Worm (Caenorhabditis elegans): ENCODE data around the gene nhr-21.

DNA sequence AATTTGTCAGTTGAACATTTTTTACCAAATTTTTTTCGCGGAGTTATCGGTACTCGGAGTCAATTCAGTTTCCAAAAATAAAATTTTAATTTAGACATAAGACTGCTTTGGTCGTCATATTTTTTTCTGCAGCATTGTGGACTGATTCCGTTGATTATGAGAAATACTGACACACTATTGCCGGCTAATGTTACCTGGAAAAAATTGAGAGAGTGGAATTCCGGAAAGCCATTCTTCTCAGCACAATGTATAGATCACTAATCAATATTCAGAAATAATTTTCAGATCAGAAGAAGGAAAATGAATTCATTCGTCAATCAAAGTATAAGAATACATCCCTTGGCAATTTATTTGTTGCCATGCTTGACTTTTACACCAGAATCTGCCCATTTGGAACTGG lies 40.0 kb downstream of the nhr-21 start, which contains the start of gene C07D10.6:
- TF ChIP-seq mcd-1 (GFP tag; IDR thresholded peaks at IDR 0.05) (no peak), nhr-179 (tag; optimal IDR thresholded peaks at IDR 0.05) (no peak), ama-1 (optimal IDR thresholded peaks at IDR 0.05) (no peak), ama-1 (GFP tag; optimal IDR thresholded peaks at IDR 0.05) (no peak), him-1 (tag; optimal IDR thresholded peaks at IDR 0.05) (no peak), pha-4 (tag; optimal IDR thresholded peaks at IDR 0.05) (no peak), B0261.1 (tag; optimal IDR thresholded peaks at IDR 0.05) (no peak), nhr-80 (tag; optimal IDR thresholded peaks at IDR 0.05) (no peak), athp-1 (tag; optimal IDR thresholded peaks at IDR 0.05) (no peak), unc-62 (GFP tag; optimal IDR thresholded peaks at IDR 0.05) (no peak), lin-35 (GFP tag; optimal IDR thresholded peaks at IDR 0.05) (no peak)
